Worm (Caenorhabditis elegans): ENCODE results near the gene sfxn-5.

Gene sfxn-5

ce11 chrII:8128273-8129039, 23.6 kb upstream of the sfxn-5 start (continued):
- peak; percentile 70 for TF ChIP-seq syd-9 (tag; optimal IDR thresholded peaks at IDR 0.05)
- peak; percentile 58 for TF ChIP-seq ceh-18 (tag; optimal IDR thresholded peaks at IDR 0.05)
- TF ChIP-seq hlh-15 (tag; optimal IDR thresholded peaks at IDR 0.05), result no peak
- no peak for TF ChIP-seq dve-1 (tag; optimal IDR thresholded peaks at IDR 0.05)
- TF ChIP-seq hlh-6 (tag; optimal IDR thresholded peaks at IDR 0.05), result peak; percentile 72
- peak; percentile 31 for TF ChIP-seq C08G9.2 (tag; optimal IDR thresholded peaks at IDR 0.05)
- TF ChIP-seq pax-1 (tag; optimal IDR thresholded peaks at IDR 0.05), result no peak
- no peak for TF ChIP-seq lim-6 (tag; optimal IDR thresholded peaks at IDR 0.05)
- peak; percentile 72 for TF ChIP-seq sdc-2 (tag; optimal IDR thresholded peaks at IDR 0.05)
- TF ChIP-seq lin-11 (tag; optimal IDR thresholded peaks at IDR 0.05), result peak; percentile 33
- TF ChIP-seq pqm-1 (tag; optimal IDR thresholded peaks at IDR 0.05), result peak; percentile 38
- TF ChIP-seq C38D4.7 (GFP tag; optimal IDR thresholded peaks at IDR 0.05), result peak; percentile 28
- TF ChIP-seq elt-2 (tag; optimal IDR thresholded peaks at IDR 0.05), result no peak
- no peak for TF ChIP-seq madf-2 (tag; optimal IDR thresholded peaks at IDR 0.05)
- no peak for TF ChIP-seq dmd-4 (tag; optimal IDR thresholded peaks at IDR 0.05; ENCODE audit: borderline replicate concordance)
- peak; percentile 43 for TF ChIP-seq fkh-6 (tag; optimal IDR thresholded peaks at IDR 0.05)
- no peak for TF ChIP-seq ets-4 (tag; optimal IDR thresholded peaks at IDR 0.05)
- no peak for TF ChIP-seq ceh-19 (GFP tag; optimal IDR thresholded peaks at IDR 0.05)

- TF ChIP-seq nhr-11 (tag; optimal IDR thresholded peaks at IDR 0.05) (no peak), rnt-1 (tag; optimal IDR thresholded peaks at IDR 0.05) (no peak), fax-1 (tag; optimal IDR thresholded peaks at IDR 0.05) (no peak), pha-2 (tag; optimal IDR thresholded peaks at IDR 0.05) (no peak), che-1 (tag; optimal IDR thresholded peaks at IDR 0.05) (no peak), pat-9 (tag; optimal IDR thresholded peaks at IDR 0.05) (no peak), madf-2 (tag; optimal IDR thresholded peaks at IDR 0.05) (no peak), pha-4 (tag; optimal IDR thresholded peaks at IDR 0.05) (no peak), ets-4 (tag; optimal IDR thresholded peaks at IDR 0.05) (no peak), ahr-1 (tag; optimal IDR thresholded peaks at IDR 0.05) (no peak), ama-1 (optimal IDR thresholded peaks at IDR 0.05) (no peak), mec-3 (tag; optimal IDR thresholded peaks at IDR 0.05; ENCODE audit: borderline replicate concordance) (no peak)
These were observed 22.9 kb upstream of the sfxn-5 start for ce11 chrII:8127794-8128193.

- TF ChIP-seq ceh-34 (tag; optimal IDR thresholded peaks at IDR 0.05) (no peak), tbx-2 (tag; optimal IDR thresholded peaks at IDR 0.05) (peak; percentile 8), sdc-2 (tag; optimal IDR thresholded peaks at IDR 0.05) (no peak), dmd-4 (tag; optimal IDR thresholded peaks at IDR 0.05; ENCODE audit: borderline replicate concordance) (no peak), ceh-22 (tag; optimal IDR thresholded peaks at IDR 0.05) (peak; percentile 64), fkh-6 (tag; optimal IDR thresholded peaks at IDR 0.05) (no peak), elt-2 (tag; optimal IDR thresholded peaks at IDR 0.05) (peak; percentile 96)
These were observed 22.4 kb upstream of the sfxn-5 start for ce11 chrII:8127290-8127689.

- TF ChIP-seq ceh-6 (GFP tag; optimal IDR thresholded peaks at IDR 0.05) (no peak), ceh-34 (tag; optimal IDR thresholded peaks at IDR 0.05) (peak; percentile 41)
These were observed 21.8 kb upstream of the sfxn-5 start for ce11 chrII:8126617-8127016.

- TF ChIP-seq ceh-14 (tag; optimal IDR thresholded peaks at IDR 0.05), result peak; percentile 26
- TF ChIP-seq ceh-48 (tag; optimal IDR thresholded peaks at IDR 0.05), result peak; percentile 63
- no peak for TF ChIP-seq dmd-4 (tag; optimal IDR thresholded peaks at IDR 0.05; ENCODE audit: borderline replicate concordance)
- TF ChIP-seq ceh-31 (tag; optimal IDR thresholded peaks at IDR 0.05), result peak; percentile 57
- peak; percentile 16 for TF ChIP-seq ref-2 (tag; optimal IDR thresholded peaks at IDR 0.05)
- TF ChIP-seq ceh-19 (GFP tag; optimal IDR thresholded peaks at IDR 0.05), result peak; percentile 39
- TF ChIP-seq nhr-232 (tag; optimal IDR thresholded peaks at IDR 0.05), result no peak
These were observed 21.3 kb upstream of the sfxn-5 start for ce11 chrII:8126132-8126531.

Data from whole organism, late embryonic.